Worm (Caenorhabditis elegans) whole organism, L1 larva: Measurements from ENCODE around the gene bra-1.

Experiments used
- C16A3.4 ChIP-seq: fragments of 150-350 bp; optimal IDR thresholded peaks from 2 replicates; lab custom pipeline; 2014; ENCODE audit warnings: missing biosample characterization, missing genetic modification characterization
- C34B4.2 ChIP-seq: sonication (generic microtip); optimal IDR thresholded peaks from 2 replicates; lab custom pipeline; 2017; ENCODE audit warnings: mild to moderate bottlenecking, missing genetic modification characterization, missing compliant biosample characterization
- F16B12.6 ChIP-seq: fragments of 150-350 bp; optimal IDR thresholded peaks from 2 replicates; lab custom pipeline; 2014; ENCODE audit warnings: missing biosample characterization, missing genetic modification characterization
- alr-1 ChIP-seq: fragments of 200-800 bp; sonication (Bioruptor generic); optimal IDR thresholded peaks from 2 replicates; lab custom pipeline; 2018; ENCODE audit warnings: borderline replicate concordance, mild to moderate bottlenecking, missing genetic modification characterization, missing compliant biosample characterization
- aly-2 ChIP-seq: fragments of 150-350 bp; optimal IDR thresholded peaks from 2 replicates; lab custom pipeline; 2014; ENCODE audit warnings: missing biosample characterization, missing genetic modification characterization
- blmp-1 ChIP-seq: fragments of 150-350 bp; optimal IDR thresholded peaks from 2 replicates; lab custom pipeline; 2014; ENCODE audit warnings: missing biosample characterization, missing genetic modification characterization
- ceh-8 ChIP-seq: fragments of 200-800 bp; sonication (Bioruptor generic); optimal IDR thresholded peaks from 2 replicates; lab custom pipeline; 2018; ENCODE audit warnings: mild to moderate bottlenecking, missing genetic modification characterization, moderate library complexity, missing compliant biosample characterization
- ceh-82 ChIP-seq, 3 experiments: fragments of 150-350 bp in 1 of 3; sonication (generic microtip) in 2 of 3; optimal IDR thresholded peaks; 2 replicates each; lab custom pipeline; 2014 to 2017; ENCODE audit warnings: missing biosample characterization in 3 of 3, missing genetic modification characterization in 3 of 3
- ceh-88 ChIP-seq: fragments of 200-800 bp; sonication (Bioruptor generic); IDR thresholded peaks from 2 replicates; pipeline ENCODE4 v1.3.6; 2022; ENCODE audit warnings: missing genetic modification characterization, missing compliant biosample characterization
- ces-1 ChIP-seq: fragments of 150-350 bp; optimal IDR thresholded peaks from 2 replicates; lab custom pipeline; 2014; ENCODE audit warnings: missing biosample characterization, missing genetic modification reagents, missing genetic modification characterization
- dpl-1 ChIP-seq, 3 experiments: fragments of 150-350 bp in 2 of 3; sonication (generic microtip) in 1 of 3; optimal IDR thresholded peaks; 2 replicates each; lab custom pipeline; 2014 to 2017; ENCODE audit warnings: missing biosample characterization in 3 of 3, missing genetic modification characterization in 3 of 3, missing genetic modification reagents in 3 of 3
- dsc-1 ChIP-seq: sonication (generic microtip); optimal IDR thresholded peaks from 2 replicates; lab custom pipeline; 2016; ENCODE audit warnings: mild to moderate bottlenecking, missing genetic modification characterization, missing compliant biosample characterization
- efl-1 ChIP-seq, 4 experiments: fragments of 150-350 bp; optimal IDR thresholded peaks in 3 of 4; peaks in 1 of 4; 1 replicate in 1 of 4; 2 replicates in 3 of 4; lab custom pipeline; 2014; ENCODE audit warnings: missing biosample characterization in 2 of 4, missing genetic modification characterization in 2 of 4, missing genetic modification reagents in 2 of 4
- efl-3 ChIP-seq: fragments of 200-800 bp; sonication (Bioruptor generic); optimal IDR thresholded peaks from 2 replicates; lab custom pipeline; 2018; ENCODE audit warnings: mild to moderate bottlenecking, missing genetic modification characterization, missing compliant biosample characterization
- egl-13 ChIP-seq: sonication (generic microtip); optimal IDR thresholded peaks from 2 replicates; lab custom pipeline; 2016; ENCODE audit warnings: missing genotype, missing genetic modification reagents, missing genetic modification characterization, missing compliant biosample characterization
- elt-3 ChIP-seq, 6 experiments: fragments of 150-350 bp in 1 of 6; sonication (generic microtip); optimal IDR thresholded peaks; 2 replicates each; lab custom pipeline; 2017 to 2018; ENCODE audit warnings: missing biosample characterization in 6 of 6, missing genetic modification characterization in 6 of 6, inconsistent platforms in 1 of 6
- fkh-8 ChIP-seq: sonication (generic microtip); optimal IDR thresholded peaks from 2 replicates; lab custom pipeline; 2016; ENCODE audit warnings: mild to moderate bottlenecking, missing genetic modification characterization, missing compliant biosample characterization
- grh-1 ChIP-seq: fragments of 200-800 bp; sonication (Bioruptor generic); IDR thresholded peaks from 2 replicates; pipeline ENCODE4 v1.3.6; 2022; ENCODE audit warnings: missing genetic modification reagents, missing genetic modification characterization, missing compliant biosample characterization
- hlh-17 ChIP-seq: fragments of 200-800 bp; sonication (Bioruptor generic); optimal IDR thresholded peaks from 2 replicates; lab custom pipeline; 2018; ENCODE audit warnings: missing genetic modification characterization, mild to moderate bottlenecking, missing compliant biosample characterization, moderate library complexity, borderline replicate concordance
- hlh-4 ChIP-seq: sonication (generic microtip); optimal IDR thresholded peaks from 2 replicates; lab custom pipeline; 2016; ENCODE audit warnings: mild to moderate bottlenecking, missing genetic modification characterization, missing compliant biosample characterization
- hpl-2 ChIP-seq: fragments of 150-350 bp; optimal IDR thresholded peaks from 2 replicates; lab custom pipeline; 2014; ENCODE audit warnings: missing biosample characterization, missing genetic modification reagents, missing genetic modification characterization
- irx-1 ChIP-seq: sonication (generic microtip); optimal IDR thresholded peaks from 2 replicates; lab custom pipeline; 2016; ENCODE audit warnings: missing genetic modification characterization, missing compliant biosample characterization
- isw-1 ChIP-seq: fragments of 200-800 bp; sonication (Bioruptor generic); IDR thresholded peaks from 2 replicates; pipeline ENCODE4 v1.3.6; 2022; ENCODE audit warnings: missing genetic modification characterization, missing compliant biosample characterization
- jun-1 ChIP-seq: fragments of 150-350 bp; optimal IDR thresholded peaks from 2 replicates; lab custom pipeline; 2014; ENCODE audit warnings: missing biosample characterization, missing genetic modification reagents, missing genetic modification characterization
- lin-13 ChIP-seq: fragments of 150-350 bp; optimal IDR thresholded peaks from 2 replicates; lab custom pipeline; 2014; ENCODE audit warnings: missing biosample characterization, missing genetic modification reagents, missing genetic modification characterization
- lin-15B ChIP-seq: fragments of 150-350 bp; sonication (generic microtip); optimal IDR thresholded peaks from 3 replicates; lab custom pipeline; 2014; ENCODE audit warnings: missing biosample characterization, missing genetic modification characterization
- lin-39 ChIP-seq: fragments of 150-350 bp; optimal IDR thresholded peaks from 2 replicates; lab custom pipeline; 2014; ENCODE audit warnings: missing biosample characterization, missing genetic modification reagents, missing genetic modification characterization
- mdl-1 ChIP-seq, 2 experiments: fragments of 150-350 bp; optimal IDR thresholded peaks; 2 replicates each; lab custom pipeline; 2014 to 2017; ENCODE audit warnings: missing biosample characterization in 2 of 2, missing genetic modification characterization in 2 of 2, inconsistent platforms in 1 of 2
- nhr-11 ChIP-seq: fragments of 150-350 bp; optimal IDR thresholded peaks from 2 replicates; lab custom pipeline; 2014; ENCODE audit warnings: missing biosample characterization, missing genetic modification characterization
- nhr-12 ChIP-seq: sonication (generic microtip); optimal IDR thresholded peaks from 2 replicates; lab custom pipeline; 2017; ENCODE audit warnings: missing biosample characterization, missing genetic modification characterization
- nhr-19 ChIP-seq: fragments of 200-800 bp; sonication (Bioruptor generic); conservative IDR thresholded peaks from 2 replicates; pipeline ENCODE4 v1.3.6; 2022; ENCODE audit warnings: missing genetic modification characterization, missing compliant biosample characterization
- nhr-20 ChIP-seq: sonication (generic microtip); optimal IDR thresholded peaks from 2 replicates; lab custom pipeline; 2016; ENCODE audit warnings: mild to moderate bottlenecking, missing genetic modification characterization, missing compliant biosample characterization
- nhr-71 ChIP-seq: sonication (generic microtip); optimal IDR thresholded peaks from 2 replicates; lab custom pipeline; 2016; ENCODE audit warnings: mild to moderate bottlenecking, missing genetic modification characterization, moderate library complexity, missing compliant biosample characterization
- nhr-77 ChIP-seq: fragments of 150-350 bp; optimal IDR thresholded peaks from 2 replicates; lab custom pipeline; 2014; ENCODE audit warnings: missing biosample characterization, missing genetic modification characterization
- nhr-85 ChIP-seq: sonication (generic microtip); peaks from one replicate; lab custom pipeline; 2016; ENCODE audit warnings: missing genetic modification characterization, inconsistent platforms, missing compliant biosample characterization
- nhr-90 ChIP-seq: sonication (generic microtip); optimal IDR thresholded peaks from 2 replicates; lab custom pipeline; 2016; ENCODE audit warnings: mild to moderate bottlenecking, missing genetic modification characterization, missing compliant biosample characterization; ENCODE audit not compliant: poor library complexity
- pag-3 ChIP-seq: sonication (generic microtip); optimal IDR thresholded peaks from 2 replicates; lab custom pipeline; 2017; ENCODE audit warnings: missing genetic modification characterization, mild to moderate bottlenecking, missing compliant biosample characterization, antibody characterized with exemption, borderline replicate concordance; ENCODE audit not compliant: insufficient read depth
- rnt-1 ChIP-seq: sonication (generic microtip); optimal IDR thresholded peaks from 2 replicates; lab custom pipeline; 2016; ENCODE audit warnings: mild to moderate bottlenecking, missing genetic modification characterization, moderate library complexity, missing compliant biosample characterization
- skn-1 ChIP-seq: fragments of 150-350 bp; optimal IDR thresholded peaks from 2 replicates; lab custom pipeline; 2014; ENCODE audit warnings: missing biosample characterization, missing genetic modification characterization
- snpc-4 ChIP-seq: fragments of 150-350 bp; optimal IDR thresholded peaks from 2 replicates; lab custom pipeline; 2014; ENCODE audit warnings: missing biosample characterization, missing genetic modification characterization
- snu-23 ChIP-seq: sonication (generic microtip); optimal IDR thresholded peaks from 2 replicates; lab custom pipeline; 2016; ENCODE audit warnings: missing genetic modification characterization, missing compliant biosample characterization
- sup-37 ChIP-seq: fragments of 200-800 bp; sonication (Bioruptor generic); optimal IDR thresholded peaks from 2 replicates; lab custom pipeline; 2018; ENCODE audit warnings: mild to moderate bottlenecking, missing genetic modification characterization, missing compliant biosample characterization
- swsn-7 ChIP-seq: sonication (generic microtip); optimal IDR thresholded peaks from 2 replicates; lab custom pipeline; 2016; ENCODE audit warnings: missing genetic modification characterization, missing compliant biosample characterization
- tbx-2 ChIP-seq: sonication (generic microtip); optimal IDR thresholded peaks from 2 replicates; lab custom pipeline; 2016; ENCODE audit warnings: missing genetic modification characterization, missing compliant biosample characterization
- tlp-1 ChIP-seq: fragments of 150-350 bp; optimal IDR thresholded peaks from 2 replicates; lab custom pipeline; 2014; ENCODE audit warnings: missing biosample characterization, missing genetic modification characterization
- unc-130 ChIP-seq: fragments of 150-350 bp; optimal IDR thresholded peaks from 2 replicates; lab custom pipeline; 2017; ENCODE audit warnings: missing biosample characterization, missing genetic modification characterization, inconsistent platforms
- unc-30 ChIP-seq: sonication (generic microtip); optimal IDR thresholded peaks from 2 replicates; lab custom pipeline; 2017; ENCODE audit warnings: missing biosample characterization, missing genetic modification characterization
- unc-62 ChIP-seq: fragments of 150-350 bp; optimal IDR thresholded peaks from 2 replicates; lab custom pipeline; 2014; ENCODE audit warnings: missing biosample characterization, missing genetic modification reagents, missing genetic modification characterization
- unc-98 ChIP-seq: fragments of 200-800 bp; sonication (Bioruptor generic); IDR thresholded peaks from 2 replicates; pipeline ENCODE4 v1.3.6; 2022; ENCODE audit warnings: missing genetic modification characterization, missing compliant biosample characterization
- xbp-1 ChIP-seq: sonication (generic microtip); optimal IDR thresholded peaks from 2 replicates; lab custom pipeline; 2016; ENCODE audit warnings: missing genetic modification characterization, missing compliant biosample characterization
- zip-4 ChIP-seq: fragments of 200-800 bp; sonication (Bioruptor generic); optimal IDR thresholded peaks from 2 replicates; lab custom pipeline; 2018; ENCODE audit warnings: mild to moderate bottlenecking, missing genetic modification characterization, moderate library complexity, missing compliant biosample characterization
- ztf-4 ChIP-seq: fragments of 150-350 bp; optimal IDR thresholded peaks from 2 replicates; lab custom pipeline; 2014; ENCODE audit warnings: missing biosample characterization, missing genetic modification characterization

bra-1 gene

DNA sequence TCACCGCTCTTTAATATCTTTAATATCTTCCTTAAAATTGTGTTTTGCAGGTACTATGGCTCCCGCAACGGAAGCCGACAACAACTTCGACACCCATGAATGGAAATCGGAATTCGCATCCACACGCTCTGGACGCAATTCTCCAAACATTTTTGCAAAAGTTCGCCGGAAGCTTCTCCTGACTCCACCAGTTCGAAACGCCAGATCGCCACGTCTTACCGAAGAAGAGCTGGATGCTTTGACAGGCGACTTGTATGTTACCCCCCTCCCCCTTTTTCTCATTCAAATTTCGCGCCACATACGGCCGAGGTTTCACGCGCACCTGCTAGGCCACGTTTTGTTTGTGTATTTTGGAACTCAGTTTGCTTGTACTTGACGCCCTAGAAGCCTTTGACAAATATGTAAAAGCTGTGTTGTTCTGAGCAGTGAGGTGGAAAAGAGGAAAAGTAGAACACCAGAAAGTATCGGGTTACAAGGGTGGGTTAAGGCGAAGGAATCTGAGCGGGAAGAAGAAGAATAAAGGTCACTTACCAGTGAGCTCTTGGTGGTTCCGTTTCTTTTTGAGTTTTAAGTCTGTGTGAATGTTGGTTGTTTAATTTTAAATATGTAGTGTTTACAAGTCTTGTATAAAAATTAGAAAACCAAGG lies 13.4 kb upstream of the bra-1 start, which contains the start of gene unc-84 (continued):
- TF ChIP-seq mdl-1 (tag; optimal IDR thresholded peaks at IDR 0.05; lab: Kevin White, UChicago) (no peak), C34B4.2 (tag; lab: Kevin White, UChicago) (no peak), ceh-8 (GFP tag; lab: Kevin White, UChicago) (no peak), efl-1 (optimal IDR thresholded peaks at IDR 0.05; lab: Kevin White, UChicago) (peak; percentile 11 to 74), efl-1 (GFP tag; optimal IDR thresholded peaks at IDR 0.05 in 1 of 2; lab: Kevin White, UChicago) (peak; percentile 79 to 97), pag-3 (tag; lab: Kevin White, UChicago) (no peak), F16B12.6 (tag; lab: Kevin White, UChicago) (no peak), swsn-7 (tag; lab: Kevin White, UChicago) (peak; percentile 2), nhr-11 (tag; lab: Kevin White, UChicago) (no peak), lin-39 (no peak), rnt-1 (tag; lab: Kevin White, UChicago) (peak; percentile 59), ceh-82 (tag; optimal IDR thresholded peaks at IDR 0.05; lab: Kevin White, UChicago) (no peak), irx-1 (tag; lab: Kevin White, UChicago) (no peak), tlp-1 (tag; lab: Kevin White, UChicago) (no peak), nhr-71 (tag; lab: Kevin White, UChicago) (peak; percentile 39), lin-13 (GFP tag; lab: Kevin White, UChicago) (no peak), unc-130 (no peak), skn-1 (tag; lab: Kevin White, UChicago) (no peak), sup-37 (GFP tag; lab: Kevin White, UChicago) (no peak), C16A3.4 (tag; lab: Kevin White, UChicago) (no peak), grh-1 (no peak), unc-98 (GFP tag; lab: Robert Waterston, UW) (no peak), egl-13 (no peak), aly-2 (tag; lab: Kevin White, UChicago) (no peak), dsc-1 (tag; lab: Kevin White, UChicago) (no peak), zip-4 (GFP tag; lab: Kevin White, UChicago) (no peak), snu-23 (GFP tag; lab: Kevin White, UChicago) (no peak), lin-15B (tag; lab: Kevin White, UChicago) (no peak), ces-1 (GFP tag; lab: Kevin White, UChicago) (no peak), ceh-88 (no peak), snpc-4 (tag; lab: Kevin White, UChicago) (no peak), nhr-85 (tag; lab: Kevin White, UChicago) (peak; percentile 58), tbx-2 (tag; lab: Kevin White, UChicago) (peak; percentile 14), isw-1 (no peak), unc-30 (no peak), blmp-1 (tag; lab: Kevin White, UChicago) (no peak), hpl-2 (no peak), hlh-4 (tag; lab: Kevin White, UChicago) (no peak), alr-1 (tag; lab: Kevin White, UChicago) (no peak), xbp-1 (tag; lab: Kevin White, UChicago) (no peak), elt-3 (tag; optimal IDR thresholded peaks at IDR 0.05; lab: Kevin White, UChicago) (no peak), nhr-20 (tag; lab: Kevin White, UChicago) (peak; percentile 10), unc-62 (GFP tag; lab: Kevin White, UChicago) (no peak), efl-3 (GFP tag; lab: Kevin White, UChicago) (no peak), nhr-90 (peak; percentile 30), hlh-17 (GFP tag; lab: Kevin White, UChicago) (no peak), jun-1 (tag; lab: Kevin White, UChicago) (no peak), dpl-1 (GFP tag; optimal IDR thresholded peaks at IDR 0.05; lab: Kevin White, UChicago) (peak; percentile 54 to 78 (median 68)), fkh-8 (tag; lab: Kevin White, UChicago) (peak; percentile 8), nhr-19 (GFP tag; lab: Robert Waterston, UW) (no peak; the same call in 1 of the 2 replicates), nhr-12 (no peak), ztf-4 (tag; lab: Kevin White, UChicago) (no peak), nhr-77 (tag; lab: Kevin White, UChicago) (no peak)
